Fruit fly (Drosophila melanogaster) Kc167 (cell line): ENCODE data around the gene CG4194.

ENCODE experiments used
- Sin3A ChIP-seq: fragments of >200 bp; optimal IDR thresholded peaks from 2 replicates; lab custom pipeline; 2018; ENCODE audit warnings: missing external identifiers
- ttk ChIP-seq: sonication (Bioruptor generic); optimal IDR thresholded peaks from 2 replicates; lab custom pipeline; 2017; ENCODE audit warnings: missing external identifiers

dm6 chrX:2073325-2073724 lies 4.9 kb downstream of the CG4194 start, which contains the start of gene CG4199:
- TF ChIP-seq Sin3A (lab: Kevin White, UChicago) (no peak), ttk (lab: Kevin White, UChicago) (no peak)
